Worm (Caenorhabditis elegans) whole organism, L4/young adult: ENCODE measurements around the gene W09C2.10.
"Not testable (repeated sequence)": the region's sequence is repeated elsewhere in the genome, so short reads cannot be mapped to it uniquely, and the experiment has no call there.

Experiments used
- W03F9.2 ChIP-seq: fragments of 150-350 bp; optimal IDR thresholded peaks from 2 replicates; lab custom pipeline; 2014; ENCODE audit warnings: missing biosample characterization, missing genetic modification characterization
- dao-5 ChIP-seq: sonication (generic microtip); optimal IDR thresholded peaks from 2 replicates; lab custom pipeline; 2016; ENCODE audit warnings: missing genotype, missing genetic modification characterization, moderate library complexity, missing compliant biosample characterization
- him-1 ChIP-seq: sonication (generic microtip); optimal IDR thresholded peaks from 2 replicates; lab custom pipeline; 2016; ENCODE audit warnings: missing genotype, missing genetic modification reagents, missing genetic modification characterization, missing compliant biosample characterization

The W09C2.10 gene

ce11 chrIV:9622272-9622671 is 2.6 kb downstream of the W09C2.10 start, which contains the start of gene W09C2.7:
TSS of gene W09C2.7 (minus strand) at chrIV:9622372.
- TF ChIP-seq him-1, result no peak
- no peak for TF ChIP-seq W03F9.2 (tag; lab: Kevin White, UChicago)
- no peak for TF ChIP-seq dao-5 (tag; lab: Kevin White, UChicago)

- TF ChIP-seq him-1 (no peak), W03F9.2 (tag; lab: Kevin White, UChicago) (no peak), dao-5 (tag; lab: Kevin White, UChicago) (no peak)
Measured at ce11 chrIV:9618836-9619235, 6.0 kb downstream of the W09C2.10 start.

ce11 chrIV:9618015-9618414 is 6.9 kb downstream of the W09C2.10 start:
- no peak for TF ChIP-seq him-1
- no peak for TF ChIP-seq dao-5 (tag; lab: Kevin White, UChicago)
- TF ChIP-seq W03F9.2 (tag; lab: Kevin White, UChicago), result no peak

- TF ChIP-seq dao-5 (tag; lab: Kevin White, UChicago) (no peak), W03F9.2 (tag; lab: Kevin White, UChicago) (no peak)
Measured at ce11 chrIV:9617358-9617757, 7.5 kb downstream of the W09C2.10 start.

ce11 chrIV:9615511-9615910 is 9.4 kb downstream of the W09C2.10 start:
- TF ChIP-seq him-1, result no peak
- no peak for TF ChIP-seq W03F9.2 (tag; lab: Kevin White, UChicago)
- no peak for TF ChIP-seq dao-5 (tag; lab: Kevin White, UChicago)

ce11 chrIV:9614695-9615094 is 10.2 kb downstream of the W09C2.10 start, which contains the start of gene elt-1:
TSS of gene elt-1 (plus strand) at chrIV:9614995.
- TF ChIP-seq W03F9.2 (tag; lab: Kevin White, UChicago), result no peak
- TF ChIP-seq him-1, result no peak
- TF ChIP-seq dao-5 (tag; lab: Kevin White, UChicago), result no peak

- TF ChIP-seq dao-5 (tag; lab: Kevin White, UChicago) (no peak), him-1 (no peak), W03F9.2 (tag; lab: Kevin White, UChicago) (no peak)
Measured at ce11 chrIV:9614060-9614459, 10.8 kb downstream of the W09C2.10 start.

- TF ChIP-seq W03F9.2 (tag; lab: Kevin White, UChicago) (no peak), him-1 (no peak), dao-5 (tag; lab: Kevin White, UChicago) (no peak)
Measured at ce11 chrIV:9613072-9613590, 11.7 kb downstream of the W09C2.10 start.

- TF ChIP-seq W03F9.2 (tag; lab: Kevin White, UChicago) (no peak), him-1 (no peak), dao-5 (tag; lab: Kevin White, UChicago) (no peak)
Measured at ce11 chrIV:9610923-9611322, 14.0 kb downstream of the W09C2.10 start.

ce11 chrIV:9609095-9609494 is 15.8 kb downstream of the W09C2.10 start:
- TF ChIP-seq him-1 (no peak), W03F9.2 (tag; lab: Kevin White, UChicago) (no peak), dao-5 (tag; lab: Kevin White, UChicago) (no peak)

- no peak for TF ChIP-seq W03F9.2 (tag; lab: Kevin White, UChicago)
- TF ChIP-seq him-1, result no peak
- no peak for TF ChIP-seq dao-5 (tag; lab: Kevin White, UChicago)
Measured at ce11 chrIV:9607945-9608344, 16.9 kb downstream of the W09C2.10 start.

ce11 chrIV:9601595-9601994 is 23.3 kb downstream of the W09C2.10 start, which contains the start of gene aat-1:
TSS of gene aat-1 (minus strand) at chrIV:9601695.
- TF ChIP-seq dao-5 (tag; lab: Kevin White, UChicago), result no peak
- TF ChIP-seq him-1, result no peak

- TF ChIP-seq dao-5 (tag; lab: Kevin White, UChicago); him-1; W03F9.2 (tag; lab: Kevin White, UChicago): not testable (repeated sequence)
Measured at ce11 chrIV:9595779-9596406, 29.0 kb downstream of the W09C2.10 start, which contains the start of the genes F27C8.3 and F27C8.2. TSS of gene F27C8.3 (minus strand) at chrIV:9595879. TSS of gene F27C8.2 (plus strand) at chrIV:9596356.

ce11 chrIV:9593456-9593855 is 31.4 kb downstream of the W09C2.10 start, which contains the start of gene spp-18:
TSS of gene spp-18 (plus strand) at chrIV:9593712.
- no peak for TF ChIP-seq W03F9.2 (tag; lab: Kevin White, UChicago)
- TF ChIP-seq him-1, result no peak
- TF ChIP-seq dao-5 (tag; lab: Kevin White, UChicago), result no peak
